Fruit fly (Drosophila melanogaster) whole organism, embryonic: Measurements from ENCODE around the gene CG6236.

ENCODE experiments used
- Aef1 ChIP-seq: fragments of 200-800 bp; sonication (Bioruptor generic); IDR thresholded peaks from 3 replicates; pipeline ENCODE4 v1.3.6; 2022; ENCODE audit warnings: missing biosample characterization, missing genetic modification characterization
- Atf6 ChIP-seq: fragments of 200-800 bp; sonication (Bioruptor generic); IDR thresholded peaks from 2 replicates; pipeline ENCODE4 v1.3.6; 2022; ENCODE audit warnings: missing biosample characterization, missing genetic modification characterization
- Bgb ChIP-seq: fragments of 200-800 bp; sonication (Bioruptor generic); IDR thresholded peaks from 2 replicates; pipeline ENCODE4 v1.3.6; 2022; ENCODE audit warnings: missing biosample characterization, missing genetic modification characterization; ENCODE audit not compliant: partially characterized antibody
- CG10959 ChIP-seq: fragments of 200-800 bp; sonication (Bioruptor generic); IDR thresholded peaks from 2 replicates; pipeline ENCODE4 v1.3.6; 2022; ENCODE audit warnings: missing biosample characterization, missing genetic modification characterization
- CG11093 ChIP-seq: fragments of 200-800 bp; sonication (Bioruptor generic); IDR thresholded peaks from 3 replicates; pipeline ENCODE4 v1.3.6; 2022; ENCODE audit warnings: missing biosample characterization, missing genetic modification characterization
- CG12744 ChIP-seq: fragments of 200-800 bp; sonication (Bioruptor generic); optimal IDR thresholded peaks from 2 replicates; lab custom pipeline; 2016; ENCODE audit warnings: missing biosample characterization, missing genetic modification characterization
- CG13296 ChIP-seq: fragments of 200-800 bp; sonication (Bioruptor generic); optimal IDR thresholded peaks from 3 replicates; lab custom pipeline; 2018; ENCODE audit warnings: missing biosample characterization, mild to moderate bottlenecking, missing genetic modification characterization
- CG15073 ChIP-seq: fragments of 200-800 bp; sonication (Bioruptor generic); optimal IDR thresholded peaks from 2 replicates; lab custom pipeline; 2016; ENCODE audit warnings: missing biosample characterization, missing genetic modification characterization
- CG16815 ChIP-seq: fragments of 200-800 bp; sonication (Bioruptor generic); optimal IDR thresholded peaks from 3 replicates; lab custom pipeline; 2017; ENCODE audit warnings: missing biosample characterization, mild to moderate bottlenecking, missing genetic modification characterization
- CG17385 ChIP-seq: fragments of 200-800 bp; sonication (Bioruptor generic); optimal IDR thresholded peaks from 3 replicates; lab custom pipeline; 2018; ENCODE audit warnings: missing biosample characterization, mild to moderate bottlenecking, missing genetic modification characterization
- CG1832 ChIP-seq: fragments of 200-800 bp; sonication (Bioruptor generic); optimal IDR thresholded peaks from 2 replicates; lab custom pipeline; 2017; ENCODE audit warnings: missing biosample characterization, mild to moderate bottlenecking, missing genetic modification characterization, inconsistent platforms
- CG18476 ChIP-seq: fragments of 200-800 bp; sonication (Bioruptor generic); optimal IDR thresholded peaks from 2 replicates; lab custom pipeline; 2016; ENCODE audit warnings: missing biosample characterization, mild to moderate bottlenecking, missing genetic modification characterization
- CG2116 ChIP-seq: fragments of 200-800 bp; sonication (Bioruptor generic); optimal IDR thresholded peaks from 3 replicates; lab custom pipeline; 2018; ENCODE audit warnings: missing biosample characterization, mild to moderate bottlenecking, missing genetic modification characterization
- CG2678 ChIP-seq: fragments of 200-800 bp; sonication (Bioruptor generic); optimal IDR thresholded peaks from 3 replicates; lab custom pipeline; 2019; ENCODE audit warnings: missing biosample characterization, mild to moderate bottlenecking, missing genetic modification characterization, moderate library complexity
- CG30431 ChIP-seq: fragments of 200-800 bp; sonication (Bioruptor generic); optimal IDR thresholded peaks from 2 replicates; lab custom pipeline; 2017; ENCODE audit warnings: missing biosample characterization, missing genetic modification characterization
- CG4854 ChIP-seq: fragments of 200-800 bp; sonication (Bioruptor generic); optimal IDR thresholded peaks from 2 replicates; lab custom pipeline; 2016; ENCODE audit warnings: missing biosample characterization, missing genetic modification characterization, inconsistent platforms
- CG6654 ChIP-seq: fragments of 200-800 bp; sonication (Bioruptor generic); optimal IDR thresholded peaks from 2 replicates; lab custom pipeline; 2017; ENCODE audit warnings: missing biosample characterization, mild to moderate bottlenecking, missing genetic modification characterization
- CG6854 ChIP-seq: fragments of 200-800 bp; sonication (Bioruptor generic); optimal IDR thresholded peaks from 3 replicates; lab custom pipeline; 2017; ENCODE audit warnings: missing biosample characterization, mild to moderate bottlenecking, missing genetic modification characterization
- CG8359 ChIP-seq: fragments of 200-800 bp; sonication (Bioruptor generic); optimal IDR thresholded peaks from 2 replicates; lab custom pipeline; 2017; ENCODE audit warnings: missing biosample characterization, mild to moderate bottlenecking, missing genetic modification characterization, borderline replicate concordance
- CG8924 ChIP-seq: fragments of 200-800 bp; optimal IDR thresholded peaks from 3 replicates; lab custom pipeline; 2019; ENCODE audit warnings: missing biosample characterization, mild to moderate bottlenecking, missing genetic modification characterization, moderate library complexity
- CG9817 ChIP-seq: fragments of 200-800 bp; sonication (Bioruptor generic); optimal IDR thresholded peaks from 2 replicates; lab custom pipeline; 2018; ENCODE audit warnings: missing biosample characterization, mild to moderate bottlenecking, missing genetic modification characterization, moderate library complexity
- Dad ChIP-seq: fragments of 200-800 bp; sonication (Bioruptor generic); optimal IDR thresholded peaks from 3 replicates; lab custom pipeline; 2016; ENCODE audit warnings: missing biosample characterization, missing genetic modification characterization
- Dip3 ChIP-seq: fragments of 200-800 bp; sonication (Bioruptor generic); optimal IDR thresholded peaks from 3 replicates; lab custom pipeline; 2016; ENCODE audit warnings: missing biosample characterization, missing genetic modification characterization
- Doc3 ChIP-seq: fragments of 200-800 bp; sonication (Bioruptor generic); IDR thresholded peaks from 3 replicates; pipeline ENCODE4 v1.3.6; 2022; ENCODE audit warnings: missing biosample characterization, missing genetic modification characterization; ENCODE audit not compliant: partially characterized antibody
- HLH3B ChIP-seq: fragments of 200-800 bp; sonication (Bioruptor generic); IDR thresholded peaks from 2 replicates; pipeline ENCODE4 v1.3.6; 2022; ENCODE audit warnings: missing biosample characterization, missing genetic modification characterization
- Mrtf ChIP-seq: fragments of 200-800 bp; sonication (Bioruptor generic); IDR thresholded peaks from 3 replicates; pipeline ENCODE4 v1.3.6; 2022; ENCODE audit warnings: missing biosample characterization, missing genetic modification characterization
- Ptx1 ChIP-seq: fragments of 200-800 bp; sonication (Bioruptor generic); IDR thresholded peaks from 2 replicates; pipeline ENCODE4 v1.3.6; 2022; ENCODE audit warnings: missing biosample characterization, missing genetic modification characterization
- Ravus ChIP-seq: fragments of 200-800 bp; sonication (Bioruptor generic); IDR thresholded peaks from 2 replicates; pipeline ENCODE4 v1.3.6; 2022; ENCODE audit warnings: missing biosample characterization, missing genetic modification characterization
- Six4 ChIP-seq: fragments of 200-800 bp; sonication (Bioruptor generic); optimal IDR thresholded peaks from 2 replicates; lab custom pipeline; 2016; ENCODE audit warnings: missing biosample characterization, missing genetic modification characterization
- Vsx1 ChIP-seq: fragments of 200-800 bp; sonication (Bioruptor generic); optimal IDR thresholded peaks from 2 replicates; lab custom pipeline; 2017; ENCODE audit warnings: missing biosample characterization, mild to moderate bottlenecking, missing genetic modification characterization, missing genetic modification reagents
- YL-1 ChIP-seq: fragments of 200-800 bp; sonication (Bioruptor generic); optimal IDR thresholded peaks from 3 replicates; lab custom pipeline; 2017; ENCODE audit warnings: missing biosample characterization, mild to moderate bottlenecking, missing genetic modification characterization
- abd-A ChIP-seq: fragments of 200-800 bp; sonication (Bioruptor generic); optimal IDR thresholded peaks from 3 replicates; lab custom pipeline; 2019; ENCODE audit warnings: missing biosample characterization, mild to moderate bottlenecking, missing genetic modification characterization, moderate library complexity
- ac ChIP-seq: fragments of 200-800 bp; sonication (Bioruptor generic); optimal IDR thresholded peaks from 3 replicates; lab custom pipeline; 2017; ENCODE audit warnings: missing biosample characterization, mild to moderate bottlenecking, missing genetic modification characterization
- chm ChIP-seq: fragments of 200-800 bp; sonication (Bioruptor generic); IDR thresholded peaks from 2 replicates; pipeline ENCODE4 v1.3.6; 2022; ENCODE audit warnings: missing biosample characterization, missing genetic modification characterization
- dm ChIP-seq: fragments of 200-800 bp; sonication (Bioruptor generic); optimal IDR thresholded peaks from 3 replicates; lab custom pipeline; 2016; ENCODE audit warnings: missing biosample characterization, missing genetic modification characterization
- dpn ChIP-seq, 2 experiments: fragments of 200-800 bp; sonication (Bioruptor generic); optimal IDR thresholded peaks; 3 replicates each; lab custom pipeline; 2016; ENCODE audit warnings: missing biosample characterization in 2 of 2, missing genetic modification characterization in 2 of 2
- exex ChIP-seq: fragments of 200-800 bp; sonication (Bioruptor generic); optimal IDR thresholded peaks from 4 replicates; lab custom pipeline; 2018; ENCODE audit warnings: missing biosample characterization, mild to moderate bottlenecking, missing genetic modification characterization, moderate library complexity
- ham ChIP-seq: fragments of 200-800 bp; sonication (Bioruptor generic); IDR thresholded peaks from 2 replicates; pipeline ENCODE4 v1.3.6; 2022; ENCODE audit warnings: missing biosample characterization, missing genetic modification characterization
- hth ChIP-seq: fragments of >200 bp; optimal IDR thresholded peaks from 2 replicates; lab custom pipeline; 2017; ENCODE audit warnings: inconsistent platforms
- knrl ChIP-seq: fragments of 200-800 bp; sonication (Bioruptor generic); IDR thresholded peaks from 3 replicates; pipeline ENCODE4 v1.3.6; 2022; ENCODE audit warnings: missing biosample characterization, missing genetic modification characterization; ENCODE audit not compliant: partially characterized antibody
- luna ChIP-seq: fragments of 200-800 bp; sonication (Bioruptor generic); optimal IDR thresholded peaks from 2 replicates; lab custom pipeline; 2016; ENCODE audit warnings: missing biosample characterization, missing genetic modification characterization
- otp ChIP-seq: fragments of 200-800 bp; sonication (Bioruptor generic); IDR thresholded peaks from 3 replicates; pipeline ENCODE4, ENCODE4 v1.3.6; 2022; ENCODE audit warnings: missing biosample characterization, missing genetic modification characterization
- peb ChIP-seq: fragments of 200-800 bp; sonication (Bioruptor generic); IDR thresholded peaks from 2 replicates; pipeline ENCODE4 v1.3.6; 2022; ENCODE audit warnings: missing biosample characterization, missing genetic modification characterization
- scrt ChIP-seq: fragments of 200-800 bp; sonication (Bioruptor generic); optimal IDR thresholded peaks from 2 replicates; lab custom pipeline; 2018; ENCODE audit warnings: missing biosample characterization, mild to moderate bottlenecking, missing genetic modification characterization, moderate library complexity
- sens-2 ChIP-seq: fragments of 200-800 bp; sonication (Bioruptor generic); IDR thresholded peaks from 2 replicates; pipeline ENCODE4 v1.3.6; 2022; ENCODE audit warnings: missing biosample characterization, missing genetic modification characterization
- tap ChIP-seq: fragments of 200-800 bp; optimal IDR thresholded peaks from 3 replicates; lab custom pipeline; 2019; ENCODE audit warnings: missing biosample characterization, mild to moderate bottlenecking, missing genetic modification characterization, moderate library complexity
- trem ChIP-seq: fragments of 200-800 bp; optimal IDR thresholded peaks from 3 replicates; lab custom pipeline; 2019; ENCODE audit warnings: missing biosample characterization, mild to moderate bottlenecking, missing genetic modification characterization, moderate library complexity
- vnd ChIP-seq: fragments of 200-800 bp; sonication (Bioruptor generic); IDR thresholded peaks from 3 replicates; pipeline ENCODE4 v1.3.6; 2022; ENCODE audit warnings: missing biosample characterization, missing genetic modification characterization; ENCODE audit not compliant: partially characterized antibody

The CG6236 gene

DNA sequence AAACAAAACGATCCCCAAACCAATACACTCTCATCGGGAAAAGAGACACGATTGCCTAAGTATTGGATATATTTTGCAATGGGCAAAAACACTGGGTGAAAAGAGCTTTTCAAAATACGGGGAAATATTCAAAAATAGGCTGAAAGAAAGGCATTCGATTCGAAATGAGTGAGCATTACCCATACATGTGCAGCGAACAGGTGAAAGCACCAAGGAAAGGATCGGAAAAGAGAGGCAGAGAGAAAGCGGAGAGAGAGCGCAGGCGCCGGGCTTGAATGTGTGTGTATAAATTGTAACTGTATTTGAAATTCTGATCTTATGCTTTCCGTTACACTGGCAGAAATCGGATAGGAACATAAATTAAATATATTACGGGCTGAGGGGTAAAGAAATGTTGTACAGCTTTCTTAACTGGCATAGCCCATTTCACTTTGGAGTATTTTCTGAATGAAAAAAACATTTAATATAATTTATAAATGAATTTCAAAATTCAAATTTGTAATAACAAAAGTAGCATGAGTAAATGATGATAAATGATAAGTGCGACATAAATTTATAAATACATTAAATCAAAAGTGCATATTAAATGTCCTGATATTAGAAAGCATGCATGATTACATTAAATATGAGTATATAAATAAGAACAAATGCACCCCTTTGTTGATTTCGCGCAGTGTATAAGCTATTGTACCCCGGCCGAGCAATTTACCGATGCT, 47.3 kb downstream of the CG6236 start (continued):
- TF ChIP-seq exex (tag; lab: Kevin White, UChicago) (peak; percentile 12), Dip3 (GFP tag; lab: Kevin White, UChicago) (peak; percentile 11), CG4854 (no peak), ham (GFP tag; lab: Robert Waterston, UW) (no peak), CG10959 (no peak), CG16815 (GFP tag; lab: Kevin White, UChicago) (peak; percentile 73), CG6854 (GFP tag; lab: Kevin White, UChicago) (peak; percentile 25), HLH3B (GFP tag; lab: Robert Waterston, UW) (peak; percentile 38), CG12744 (no peak), YL-1 (GFP tag; lab: Kevin White, UChicago) (peak; percentile 19), abd-A (tag; lab: Kevin White, UChicago) (no peak), Dad (GFP tag; lab: Kevin White, UChicago) (no peak), CG18476 (GFP tag; lab: Kevin White, UChicago) (peak; percentile 42), CG8359 (GFP tag; lab: Kevin White, UChicago) (peak; percentile 61), Six4 (peak; percentile 74), CG2678 (peak; percentile 87), peb (GFP tag; lab: Robert Waterston, UW) (no peak), CG9817 (tag; lab: Kevin White, UChicago) (peak; percentile 40), CG1832 (no peak), CG11093 (no peak), CG17385 (peak; percentile 51)

dm6 chr3R:15277926-15278869, 49.9 kb downstream of the CG6236 start, which contains the start of the genes MRG15 and Tm1:
Gene MRG15, minus strand, starts transcription at chr3R:15278109.
Gene Tm1, plus strand, starts transcription at chr3R:15278220.
- no peak for TF ChIP-seq CG30431 (GFP tag; lab: Kevin White, UChicago)
- TF ChIP-seq vnd (GFP tag; lab: Robert Waterston, UW): peak; percentile 57; the same call in 1 of the 3 replicates
- TF ChIP-seq Vsx1 (GFP tag; lab: Kevin White, UChicago): no peak
- TF ChIP-seq tap (tag; lab: Kevin White, UChicago): no peak
- TF ChIP-seq CG2116 (GFP tag; lab: Kevin White, UChicago): peak; percentile 67
- no peak for TF ChIP-seq Atf6 (GFP tag; lab: Robert Waterston, UW)
- TF ChIP-seq Ptx1 (GFP tag; lab: Robert Waterston, UW): no peak
- no peak for TF ChIP-seq otp (GFP tag; lab: Robert Waterston, UW)
- TF ChIP-seq CG15073 (GFP tag; lab: Kevin White, UChicago): no peak
- TF ChIP-seq chm (GFP tag; lab: Robert Waterston, UW): no peak
- TF ChIP-seq Aef1 (GFP tag; lab: Robert Waterston, UW): no peak
- TF ChIP-seq scrt (GFP tag; lab: Kevin White, UChicago): no peak
- TF ChIP-seq ac (GFP tag; lab: Kevin White, UChicago): no peak
- peak; percentile 5 for TF ChIP-seq CG8924 (tag; lab: Kevin White, UChicago)
- no peak for TF ChIP-seq Ravus
- no peak for TF ChIP-seq hth (lab: Kevin White, UChicago)
- no peak for TF ChIP-seq Mrtf (GFP tag; lab: Robert Waterston, UW)
- peak; percentile 71 for TF ChIP-seq Bgb
- TF ChIP-seq dpn (GFP tag; optimal IDR thresholded peaks at IDR 0.05; lab: Kevin White, UChicago): peak; percentile 0 to 22
- TF ChIP-seq sens-2 (GFP tag; lab: Robert Waterston, UW): no peak
- no peak for TF ChIP-seq luna (GFP tag; lab: Kevin White, UChicago)
- no peak for TF ChIP-seq dm (GFP tag; lab: Kevin White, UChicago)
- TF ChIP-seq Doc3: peak; percentile 70
- peak; percentile 35 for TF ChIP-seq trem
- TF ChIP-seq knrl (GFP tag; lab: Robert Waterston, UW): peak; percentile 66; the same call in 2 of the 3 replicates
- no peak for TF ChIP-seq CG13296 (GFP tag; lab: Kevin White, UChicago)
- TF ChIP-seq CG6654 (GFP tag; lab: Kevin White, UChicago): no peak
